Fruit fly (Drosophila melanogaster) whole organism, adult: ENCODE results near the gene MEP-1.

Experiments
- CG7101 ChIP-seq: fragments of 200-800 bp; sonication (Bioruptor generic); optimal IDR thresholded peaks from 2 replicates; lab custom pipeline; 2018; ENCODE audit warnings: missing biosample characterization, mild to moderate bottlenecking, missing genetic modification characterization, moderate library complexity
- Hr96 ChIP-seq: fragments of 200-800 bp; sonication (Bioruptor generic); optimal IDR thresholded peaks from 2 replicates; lab custom pipeline; 2016; ENCODE audit warnings: missing biosample characterization, missing genetic modification characterization
- bab1 ChIP-seq: fragments of 200-800 bp; sonication (Bioruptor generic); optimal IDR thresholded peaks from 3 replicates; lab custom pipeline; 2019; ENCODE audit warnings: missing biosample characterization, mild to moderate bottlenecking, missing genetic modification characterization, moderate library complexity

DNA sequence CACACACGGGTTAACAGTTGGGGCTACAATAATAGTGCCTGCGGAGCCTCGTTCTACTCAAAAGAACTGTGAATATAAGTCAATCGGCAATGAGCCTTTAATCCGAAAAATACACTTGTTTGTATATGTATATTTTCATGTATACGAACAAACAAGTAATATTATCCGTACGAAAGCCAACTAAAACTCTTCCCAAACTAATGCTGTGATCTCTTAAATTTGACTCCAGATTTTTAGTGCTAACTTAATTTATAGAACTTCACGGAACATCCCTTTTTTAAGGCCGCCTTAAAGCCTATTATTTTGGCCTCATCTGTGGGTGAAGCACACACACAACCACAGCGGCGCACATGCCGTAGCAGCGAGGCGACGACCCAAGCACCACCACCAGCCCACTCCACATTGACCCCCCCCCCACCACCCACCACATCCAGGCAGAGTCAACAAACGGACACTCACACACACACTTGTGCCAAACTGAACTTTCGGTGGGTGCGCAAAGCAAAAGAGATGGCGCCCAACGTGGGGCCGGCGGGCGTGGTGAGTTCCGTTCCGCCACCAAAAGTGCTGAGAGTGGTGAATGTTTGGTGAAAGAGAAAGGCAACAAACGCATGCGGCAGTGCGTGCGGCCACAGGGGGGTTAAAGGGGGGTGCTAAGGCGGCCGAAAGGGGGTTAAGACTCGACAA, 47.3 kb upstream of the MEP-1 start:
- TF ChIP-seq CG7101 (tag; lab: Kevin White, UChicago) (no peak), Hr96 (GFP tag; lab: Kevin White, UChicago) (no peak), bab1 (GFP tag; lab: Kevin White, UChicago) (no peak)
